Fruit fly (Drosophila melanogaster) whole organism, embryonic: ENCODE data around the gene DEF8.
A peak's percentile ranks its signal among the peaks of the same experiment; 100 is the strongest.

Source experiments
- Ada2b ChIP-seq: fragments of 200-800 bp; sonication (Bioruptor generic); IDR thresholded peaks from 2 replicates; pipeline ENCODE4 v1.3.6; 2022; ENCODE audit warnings: missing biosample characterization, missing genetic modification characterization
- CG10267 ChIP-seq: fragments of 200-800 bp; sonication (Bioruptor generic); optimal IDR thresholded peaks from 2 replicates; lab custom pipeline; 2018; ENCODE audit warnings: missing biosample characterization, mild to moderate bottlenecking, missing genetic modification characterization, moderate library complexity
- CG10543 ChIP-seq: fragments of 200-800 bp; sonication (Bioruptor generic); optimal IDR thresholded peaks from 3 replicates; lab custom pipeline; 2017; ENCODE audit warnings: missing biosample characterization, mild to moderate bottlenecking, missing genetic modification characterization, moderate library complexity
- CG11695 ChIP-seq: fragments of 200-800 bp; sonication (Bioruptor generic); IDR thresholded peaks from 3 replicates; pipeline ENCODE4 v1.3.6; 2022; ENCODE audit warnings: missing biosample characterization, missing genetic modification characterization
- CG13424 ChIP-seq: fragments of 200-800 bp; sonication (Bioruptor generic); optimal IDR thresholded peaks from 2 replicates; lab custom pipeline; 2019; ENCODE audit warnings: missing biosample characterization, mild to moderate bottlenecking, missing genetic modification characterization, moderate library complexity
- CG13775 ChIP-seq: fragments of 200-800 bp; sonication (Bioruptor generic); optimal IDR thresholded peaks from 3 replicates; lab custom pipeline; 2017; ENCODE audit warnings: missing biosample characterization, mild to moderate bottlenecking, missing genetic modification characterization
- CG14014 ChIP-seq: fragments of 200-800 bp; sonication (Bioruptor generic); IDR thresholded peaks from 2 replicates; pipeline ENCODE4 v1.3.6; 2022; ENCODE audit warnings: missing biosample characterization, missing genetic modification characterization
- CG15514 ChIP-seq: fragments of 200-800 bp; sonication (Bioruptor generic); optimal IDR thresholded peaks from 3 replicates; lab custom pipeline; 2017; ENCODE audit warnings: missing biosample characterization, missing genetic modification characterization, mild to moderate bottlenecking, moderate library complexity, missing genetic modification reagents
- CG16815 ChIP-seq: fragments of 200-800 bp; sonication (Bioruptor generic); optimal IDR thresholded peaks from 3 replicates; lab custom pipeline; 2017; ENCODE audit warnings: missing biosample characterization, mild to moderate bottlenecking, missing genetic modification characterization
- CG18262 ChIP-seq: fragments of 200-800 bp; optimal IDR thresholded peaks from 3 replicates; lab custom pipeline; 2019; ENCODE audit warnings: missing biosample characterization, mild to moderate bottlenecking, missing genetic modification characterization, moderate library complexity
- CG18599 ChIP-seq: fragments of 200-800 bp; sonication (Bioruptor generic); optimal IDR thresholded peaks from 3 replicates; lab custom pipeline; 2017; ENCODE audit warnings: missing biosample characterization, missing genetic modification characterization, mild to moderate bottlenecking, moderate library complexity, missing genetic modification reagents
- CG2129 ChIP-seq: fragments of 200-800 bp; sonication (Bioruptor generic); IDR thresholded peaks from 2 replicates; pipeline ENCODE4 v1.3.6; 2022; ENCODE audit warnings: missing biosample characterization, missing genetic modification characterization; ENCODE audit not compliant: partially characterized antibody
- CG6689 ChIP-seq: fragments of 200-800 bp; sonication (Bioruptor generic); IDR thresholded peaks from 2 replicates; pipeline ENCODE4 v1.3.6; 2022; ENCODE audit warnings: missing biosample characterization, missing genetic modification characterization
- CG9437 ChIP-seq: fragments of 200-800 bp; sonication (Bioruptor generic); optimal IDR thresholded peaks from 2 replicates; lab custom pipeline; 2018; ENCODE audit warnings: missing biosample characterization, mild to moderate bottlenecking, missing genetic modification characterization
- CG9817 ChIP-seq: fragments of 200-800 bp; sonication (Bioruptor generic); optimal IDR thresholded peaks from 2 replicates; lab custom pipeline; 2018; ENCODE audit warnings: missing biosample characterization, mild to moderate bottlenecking, missing genetic modification characterization, moderate library complexity
- CoRest ChIP-seq: fragments of 200-800 bp; sonication (Bioruptor generic); optimal IDR thresholded peaks from 3 replicates; lab custom pipeline; 2018; ENCODE audit warnings: missing biosample characterization, mild to moderate bottlenecking, missing genetic modification characterization, moderate library complexity
- Dll ChIP-seq: fragments of 200-800 bp; sonication (Bioruptor generic); IDR thresholded peaks from 4 replicates; pipeline ENCODE4 v1.3.6; 2022; ENCODE audit warnings: missing biosample characterization, missing genetic modification characterization; ENCODE audit not compliant: partially characterized antibody
- Hey ChIP-seq: fragments of 200-800 bp; sonication (Bioruptor generic); optimal IDR thresholded peaks from 3 replicates; lab custom pipeline; 2018; ENCODE audit warnings: missing biosample characterization, mild to moderate bottlenecking, missing genetic modification characterization
- Hr51 ChIP-seq, 2 experiments: fragments of 200-800 bp; sonication (Bioruptor generic); optimal IDR thresholded peaks; 2 replicates in 1 of 2; 3 replicates in 1 of 2; lab custom pipeline; 2016 to 2018; ENCODE audit warnings: missing biosample characterization in 2 of 2, missing genetic modification characterization in 2 of 2, mild to moderate bottlenecking in 1 of 2, moderate library complexity in 1 of 2
- Med ChIP-seq: fragments of 200-800 bp; sonication (Bioruptor generic); peaks from one replicate; lab custom pipeline; 2016; ENCODE audit warnings: missing biosample characterization, missing genetic modification characterization, mild to moderate bottlenecking, inconsistent platforms, moderate library complexity
- Mes4 ChIP-seq: fragments of 200-800 bp; sonication (Bioruptor generic); optimal IDR thresholded peaks from 2 replicates; lab custom pipeline; 2016; ENCODE audit warnings: missing biosample characterization, missing genetic modification characterization
- Myb ChIP-seq: fragments of 200-800 bp; sonication (Bioruptor generic); optimal IDR thresholded peaks from 2 replicates; lab custom pipeline; 2016; ENCODE audit warnings: missing biosample characterization, missing genetic modification characterization
- NC2β ChIP-seq: fragments of 200-800 bp; sonication (Bioruptor generic); optimal IDR thresholded peaks from 2 replicates; lab custom pipeline; 2016; ENCODE audit warnings: missing biosample characterization, missing genetic modification characterization
- Oli ChIP-seq: fragments of 200-800 bp; sonication (Bioruptor generic); optimal IDR thresholded peaks from 2 replicates; lab custom pipeline; 2018; ENCODE audit warnings: missing biosample characterization, mild to moderate bottlenecking, missing genetic modification characterization, moderate library complexity
- Ravus ChIP-seq: fragments of 200-800 bp; sonication (Bioruptor generic); IDR thresholded peaks from 2 replicates; pipeline ENCODE4 v1.3.6; 2022; ENCODE audit warnings: missing biosample characterization, missing genetic modification characterization
- Side ChIP-seq: fragments of 200-800 bp; sonication (Bioruptor generic); optimal IDR thresholded peaks from 2 replicates; lab custom pipeline; 2016; ENCODE audit warnings: missing biosample characterization, missing genetic modification characterization
- abd-A ChIP-seq: fragments of 200-800 bp; sonication (Bioruptor generic); optimal IDR thresholded peaks from 3 replicates; lab custom pipeline; 2019; ENCODE audit warnings: missing biosample characterization, mild to moderate bottlenecking, missing genetic modification characterization, moderate library complexity
- ac ChIP-seq: fragments of 200-800 bp; sonication (Bioruptor generic); optimal IDR thresholded peaks from 3 replicates; lab custom pipeline; 2017; ENCODE audit warnings: missing biosample characterization, mild to moderate bottlenecking, missing genetic modification characterization
- bcd ChIP-seq: fragments of 200-800 bp; sonication (Bioruptor generic); optimal IDR thresholded peaks from 2 replicates; lab custom pipeline; 2017; ENCODE audit warnings: missing biosample characterization, mild to moderate bottlenecking, missing genetic modification characterization
- caup ChIP-seq: fragments of 200-800 bp; sonication (Bioruptor generic); optimal IDR thresholded peaks from 3 replicates; lab custom pipeline; 2017; ENCODE audit warnings: missing biosample characterization, mild to moderate bottlenecking, missing genetic modification characterization, moderate library complexity; ENCODE audit not compliant: severe bottlenecking
- crp ChIP-seq, 2 experiments: fragments of 200-800 bp; sonication (Bioruptor generic); optimal IDR thresholded peaks; 2 replicates in 1 of 2; 3 replicates in 1 of 2; lab custom pipeline; 2017; ENCODE audit warnings: missing biosample characterization in 2 of 2, missing genetic modification characterization in 2 of 2, mild to moderate bottlenecking in 1 of 2, moderate library complexity in 1 of 2
- en ChIP-seq: fragments of 200-800 bp; sonication (Bioruptor generic); optimal IDR thresholded peaks from 2 replicates; lab custom pipeline; 2016; ENCODE audit warnings: missing biosample characterization, missing genetic modification characterization
- ewg ChIP-seq: fragments of 200-800 bp; sonication (Bioruptor generic); optimal IDR thresholded peaks from 3 replicates; lab custom pipeline; 2017; ENCODE audit warnings: mild to moderate bottlenecking, missing biosample characterization, missing genetic modification reagents, missing genetic modification characterization
- gcm2 ChIP-seq: fragments of 200-800 bp; sonication (Bioruptor generic); optimal IDR thresholded peaks from 2 replicates; lab custom pipeline; 2016; ENCODE audit warnings: missing biosample characterization, missing genetic modification characterization
- gfzf ChIP-seq: fragments of 200-800 bp; sonication (Bioruptor generic); optimal IDR thresholded peaks from 2 replicates; lab custom pipeline; 2016; ENCODE audit warnings: missing biosample characterization, mild to moderate bottlenecking, missing genetic modification characterization, moderate library complexity
- jumu ChIP-seq: fragments of 200-800 bp; sonication (Bioruptor generic); optimal IDR thresholded peaks from 3 replicates; lab custom pipeline; 2016; ENCODE audit warnings: missing biosample characterization, missing genetic modification characterization
- lbe ChIP-seq: fragments of 200-800 bp; sonication (Bioruptor generic); optimal IDR thresholded peaks from 2 replicates; lab custom pipeline; 2016; ENCODE audit warnings: missing biosample characterization, mild to moderate bottlenecking, missing genetic modification characterization
- org-1 ChIP-seq: fragments of 200-800 bp; sonication (Bioruptor generic); optimal IDR thresholded peaks from 2 replicates; lab custom pipeline; 2017; ENCODE audit warnings: missing biosample characterization, missing genetic modification characterization
- peb ChIP-seq: fragments of 200-800 bp; sonication (Bioruptor generic); IDR thresholded peaks from 2 replicates; pipeline ENCODE4 v1.3.6; 2022; ENCODE audit warnings: missing biosample characterization, missing genetic modification characterization
- pho ChIP-seq: fragments of 200-800 bp; sonication (Bioruptor generic); optimal IDR thresholded peaks from 2 replicates; lab custom pipeline; 2016; ENCODE audit warnings: missing biosample characterization, missing genetic modification characterization
- prd ChIP-seq, 3 experiments: fragments of >200 bp in 2 of 3; fragments of 200-800 bp in 1 of 3; sonication (Bioruptor generic) in 1 of 3; optimal IDR thresholded peaks in 2 of 3; IDR thresholded peaks in 1 of 3; 2 replicates in 2 of 3; 3 replicates in 1 of 3; pipeline versions ENCODE4 v1.3.6 to Lab custom; 2017 to 2022; ENCODE audit warnings: missing biosample characterization in 1 of 3, missing genetic modification characterization in 1 of 3
- run ChIP-seq: fragments of 200-800 bp; sonication (Bioruptor generic); optimal IDR thresholded peaks from 3 replicates; lab custom pipeline; 2018; ENCODE audit warnings: missing biosample characterization, mild to moderate bottlenecking, missing genetic modification characterization
- seq ChIP-seq: fragments of 200-800 bp; sonication (Bioruptor generic); IDR thresholded peaks from 2 replicates; pipeline ENCODE4 v1.3.6; 2022; ENCODE audit warnings: missing biosample characterization, missing genetic modification characterization
- slbo ChIP-seq: fragments of 200-800 bp; sonication (Bioruptor generic); IDR thresholded peaks from 2 replicates; pipeline ENCODE4 v1.3.6; 2022; ENCODE audit warnings: missing biosample characterization, missing genetic modification characterization
- ssp ChIP-seq: fragments of 200-800 bp; sonication (Bioruptor generic); IDR thresholded peaks from 2 replicates; pipeline ENCODE4 v1.3.6; 2022; ENCODE audit warnings: missing biosample characterization, missing genetic modification characterization
- tin ChIP-seq: fragments of 200-800 bp; sonication (Bioruptor generic); optimal IDR thresholded peaks from 3 replicates; lab custom pipeline; 2016; ENCODE audit warnings: missing biosample characterization, missing genetic modification characterization
- tio ChIP-seq: fragments of 200-800 bp; sonication (Bioruptor generic); optimal IDR thresholded peaks from 2 replicates; lab custom pipeline; 2017; ENCODE audit warnings: missing biosample characterization, missing genetic modification characterization, inconsistent platforms
- ttk ChIP-seq: fragments of 200-800 bp; sonication (Bioruptor generic); IDR thresholded peaks from 2 replicates; pipeline ENCODE4 v2.1.2; 2022; ENCODE audit warnings: missing biosample characterization, missing genetic modification characterization
- vvl ChIP-seq: fragments of 200-800 bp; sonication (Bioruptor generic); IDR thresholded peaks from 2 replicates; pipeline ENCODE4 v1.3.6; 2022; ENCODE audit warnings: missing biosample characterization, missing genetic modification characterization

The DEF8 gene

DNA sequence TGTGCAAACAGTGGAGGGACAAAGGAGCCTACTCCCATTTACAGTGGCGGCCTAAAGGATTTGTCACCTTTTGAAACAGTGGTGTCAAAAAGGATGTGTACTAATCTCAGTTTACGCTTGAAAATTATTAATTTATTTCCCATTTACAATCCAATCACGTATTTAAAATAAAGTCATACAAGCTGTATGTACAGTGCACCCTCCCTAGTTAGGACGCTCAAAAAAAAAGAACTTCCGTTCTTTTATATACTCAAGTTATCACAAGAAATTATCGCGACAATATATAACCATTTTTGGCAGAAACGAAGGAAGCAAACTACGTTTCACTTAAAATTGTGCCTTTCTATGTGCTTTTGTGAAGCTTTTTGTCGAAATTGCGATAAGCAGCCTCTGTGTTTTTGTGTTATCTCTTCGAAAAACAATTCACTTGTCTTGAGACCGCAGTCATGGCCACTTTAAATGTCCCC is 7.3 kb downstream of the DEF8 start (continued):
- TF ChIP-seq Ada2b (GFP tag; lab: Robert Waterston, UW) (peak; percentile 11; the same call in 1 of the 2 replicates), jumu (peak; percentile 31), CG15514 (GFP tag; lab: Kevin White, UChicago) (peak; percentile 44), CG13775 (GFP tag; lab: Kevin White, UChicago) (peak; percentile 34), CG13424 (tag; lab: Kevin White, UChicago) (peak; percentile 62), gcm2 (peak; percentile 21), ttk (0 out of 2 replicates have a peak, but pooled peaks have one; percentile 44), tin (GFP tag; lab: Kevin White, UChicago) (peak; percentile 45), Hey (tag; lab: Kevin White, UChicago) (no peak), CG10543 (GFP tag; lab: Kevin White, UChicago) (peak; percentile 49), Med (GFP tag; lab: Kevin White, UChicago) (peak; percentile 92), tio (GFP tag; lab: Kevin White, UChicago) (peak; percentile 57), Oli (tag; lab: Kevin White, UChicago) (peak; percentile 57), ac (GFP tag; lab: Kevin White, UChicago) (no peak), lbe (GFP tag; lab: Kevin White, UChicago) (peak; percentile 10), Ravus (GFP tag; lab: Robert Waterston, UW) (no peak), CG10267 (tag; lab: Kevin White, UChicago) (peak; percentile 23), Dll (GFP tag; lab: Robert Waterston, UW) (no peak), vvl (GFP tag; lab: Robert Waterston, UW) (peak; percentile 41; the same call in 1 of the 2 replicates), abd-A (no peak), CG16815 (GFP tag; lab: Kevin White, UChicago) (peak; percentile 13), CoRest (peak; percentile 68), bcd (GFP tag; lab: Kevin White, UChicago) (peak; percentile 47), CG18262 (peak; percentile 44), CG11695 (no peak; the same call in 2 of the 3 replicates), CG2129 (no peak), Myb (GFP tag; lab: Kevin White, UChicago) (peak; percentile 57), peb (GFP tag; lab: Robert Waterston, UW) (0 out of 2 replicates have a peak, but pooled peaks have one; percentile 14), CG9817 (peak; percentile 70), CG14014 (peak; percentile 45; the same call in 1 of the 2 replicates), crp (GFP tag; optimal IDR thresholded peaks at IDR 0.05; lab: Kevin White, UChicago) (no peak), caup (GFP tag; lab: Kevin White, UChicago) (peak; percentile 2), NC2β (no peak), org-1 (GFP tag; lab: Kevin White, UChicago) (peak; percentile 53), gfzf (GFP tag; lab: Kevin White, UChicago) (no peak), run (tag; lab: Kevin White, UChicago) (peak; percentile 41), en (GFP tag; lab: Kevin White, UChicago) (peak; percentile 27), seq (peak; percentile 56), Side (GFP tag; lab: Kevin White, UChicago) (peak; percentile 49), CG6689 (GFP tag; lab: Robert Waterston, UW) (peak; percentile 59), pho (GFP tag; lab: Kevin White, UChicago) (peak; percentile 26), ewg (GFP tag; lab: Kevin White, UChicago) (peak; percentile 11), Hr51 (GFP tag; optimal IDR thresholded peaks at IDR 0.05; lab: Kevin White, UChicago) (peak in 1 of 2 experiments; percentile 60), ssp (GFP tag; lab: Robert Waterston, UW) (peak; percentile 45; the same call in 1 of the 2 replicates), CG9437 (GFP tag; lab: Kevin White, UChicago) (peak; percentile 36), prd (optimal IDR thresholded peaks at IDR 0.05; lab: Kevin White, UChicago) (no peak), prd (GFP tag; IDR thresholded peaks at IDR 0.05; lab: Robert Waterston, UW) (peak; percentile 56), slbo (GFP tag; lab: Robert Waterston, UW) (peak; percentile 58), Mes4 (peak; percentile 19), CG18599 (GFP tag; lab: Kevin White, UChicago) (peak; percentile 61)
